Fruit fly (Drosophila melanogaster): ENCODE data around the gene CG2162.

The CG2162 gene

dm6 chr3L:3070274-3071204 lies 35.5 kb downstream of the CG2162 start, which contains the start of the genes CG32486 and PAN3 (continued):
- no peak for TF ChIP-seq prd (optimal IDR thresholded peaks at IDR 0.05)
- TF ChIP-seq prd (GFP tag; IDR thresholded peaks at IDR 0.05) = peak; percentile 21; the same call in 1 of the 3 replicates
- peak; percentile 19 for TF ChIP-seq CG5180 (GFP tag; optimal IDR thresholded peaks at IDR 0.05)
- TF ChIP-seq CG8944 (GFP tag; optimal IDR thresholded peaks at IDR 0.05) = peak; percentile 6
- TF ChIP-seq NC2β (GFP tag; optimal IDR thresholded peaks at IDR 0.05) = peak; percentile 59
- peak; percentile 15 for TF ChIP-seq dm (GFP tag; optimal IDR thresholded peaks at IDR 0.05)
- peak; percentile 40 for TF ChIP-seq CG2875 (GFP tag; optimal IDR thresholded peaks at IDR 0.05)
- no peak for TF ChIP-seq CG17568 (GFP tag; optimal IDR thresholded peaks at IDR 0.05)
- TF ChIP-seq sc (optimal IDR thresholded peaks at IDR 0.05) = no peak
- no peak for TF ChIP-seq sc (GFP tag; optimal IDR thresholded peaks at IDR 0.05)
- TF ChIP-seq Lhr (GFP tag; optimal IDR thresholded peaks at IDR 0.05) = peak; percentile 94
- TF ChIP-seq ap (GFP tag; IDR thresholded peaks at IDR 0.05) = no peak
- TF ChIP-seq Awh (GFP tag; IDR thresholded peaks at IDR 0.05) = peak; percentile 51; the same call in 1 of the 2 replicates
- TF ChIP-seq CG2199 (GFP tag; IDR thresholded peaks at IDR 0.05) = 0 out of 3 replicates have a peak, but pooled peaks have one; percentile 42
- no peak for TF ChIP-seq Bdp1 (GFP tag; optimal IDR thresholded peaks at IDR 0.05)
- peak; percentile 48 for TF ChIP-seq CG33213 (GFP tag; optimal IDR thresholded peaks at IDR 0.05)
- TF ChIP-seq Atf3 (GFP tag; optimal IDR thresholded peaks at IDR 0.05) = no peak
- no peak for TF ChIP-seq CG16815 (GFP tag; optimal IDR thresholded peaks at IDR 0.05)
- no peak for TF ChIP-seq Mad (GFP tag; optimal IDR thresholded peaks at IDR 0.05)
- peak; percentile 56 for TF ChIP-seq sob (GFP tag; IDR thresholded peaks at IDR 0.05)
- peak; percentile 70 for TF ChIP-seq her (GFP tag; optimal IDR thresholded peaks at IDR 0.05)
- no peak for TF ChIP-seq schlank (tag; optimal IDR thresholded peaks at IDR 0.05)
- peak; percentile 15 for TF ChIP-seq Hr3 (GFP tag; optimal IDR thresholded peaks at IDR 0.05)
- TF ChIP-seq Doc3 (GFP tag; IDR thresholded peaks at IDR 0.05; ENCODE audit: partially characterized antibody) = peak; percentile 64
- no peak for TF ChIP-seq CG15073 (GFP tag; optimal IDR thresholded peaks at IDR 0.05)
- no peak for TF ChIP-seq Doc2 (GFP tag; IDR thresholded peaks at IDR 0.05)
- peak; percentile 52 for TF ChIP-seq tap (tag; optimal IDR thresholded peaks at IDR 0.05)
- TF ChIP-seq NK7.1 (GFP tag; optimal IDR thresholded peaks at IDR 0.05) = no peak
- peak; percentile 25 for TF ChIP-seq slou (GFP tag; optimal IDR thresholded peaks at IDR 0.05)
- TF ChIP-seq slbo (GFP tag; IDR thresholded peaks at IDR 0.05) = no peak; the same call in 1 of the 2 replicates
- peak; percentile 19; the same call in 1 of the 2 replicates for TF ChIP-seq HLH3B (GFP tag; IDR thresholded peaks at IDR 0.05)
- peak; percentile 22 for TF ChIP-seq CG18619 (GFP tag; optimal IDR thresholded peaks at IDR 0.05)
- no peak for TF ChIP-seq Atf-2 (GFP tag; optimal IDR thresholded peaks at IDR 0.05)
- peak; percentile 87 for TF ChIP-seq CG34422 (GFP tag; IDR thresholded peaks at IDR 0.05)
- no peak for TF ChIP-seq CG3726 (GFP tag; IDR thresholded peaks at IDR 0.05)
- TF ChIP-seq Gsc (GFP tag; IDR thresholded peaks at IDR 0.05) = no peak
- TF ChIP-seq CG17912 (GFP tag; optimal IDR thresholded peaks at IDR 0.05) = peak; percentile 31
- TF ChIP-seq CG2202 (tag; optimal IDR thresholded peaks at IDR 0.05) = peak; percentile 31
- TF ChIP-seq gce (GFP tag; IDR thresholded peaks at IDR 0.05) = peak; percentile 52; the same call in 1 of the 3 replicates
- no peak; the same call in 2 of the 3 replicates for TF ChIP-seq CG6175 (GFP tag; IDR thresholded peaks at IDR 0.05)
- TF ChIP-seq CG7745 (tag; optimal IDR thresholded peaks at IDR 0.05) = no peak
- peak; percentile 30 for TF ChIP-seq CG7839 (tag; optimal IDR thresholded peaks at IDR 0.05)
- peak; percentile 19 for TF ChIP-seq chn (GFP tag; optimal IDR thresholded peaks at IDR 0.05)
- TF ChIP-seq sima (GFP tag; optimal IDR thresholded peaks at IDR 0.05) = no peak
- no peak for TF ChIP-seq tgo (GFP tag; IDR thresholded peaks at IDR 0.05)
- TF ChIP-seq caup (GFP tag; optimal IDR thresholded peaks at IDR 0.05; ENCODE audit: severe bottlenecking) = peak; percentile 75
- TF ChIP-seq Hey (tag; optimal IDR thresholded peaks at IDR 0.05) = peak; percentile 47
- TF ChIP-seq ro (GFP tag; IDR thresholded peaks at IDR 0.05) = no peak
- TF ChIP-seq lola (GFP tag; optimal IDR thresholded peaks at IDR 0.05) = no peak
